Fruit fly (Drosophila melanogaster) whole organism, embryonic: ENCODE measurements around the gene CG32026.

Source experiments
- ATbp ChIP-seq: fragments of 200-800 bp; sonication (Bioruptor generic); optimal IDR thresholded peaks from 2 replicates; lab custom pipeline; 2017; ENCODE audit warnings: missing biosample characterization, mild to moderate bottlenecking, missing genetic modification characterization, missing genetic modification reagents
- Antp ChIP-seq: fragments of 200-800 bp; sonication (Bioruptor generic); optimal IDR thresholded peaks from 3 replicates; lab custom pipeline; 2016; ENCODE audit warnings: missing biosample characterization, missing genetic modification characterization
- C15 ChIP-seq: fragments of 200-800 bp; sonication (Bioruptor generic); IDR thresholded peaks from 3 replicates; pipeline ENCODE4 v1.3.6; 2022; ENCODE audit warnings: missing biosample characterization, missing genetic modification characterization
- CG10274 ChIP-seq: fragments of 200-800 bp; sonication (Bioruptor generic); optimal IDR thresholded peaks from 3 replicates; lab custom pipeline; 2017; ENCODE audit warnings: missing biosample characterization, mild to moderate bottlenecking, missing genetic modification characterization
- CG13894 ChIP-seq: fragments of 200-800 bp; sonication (Bioruptor generic); optimal IDR thresholded peaks from 3 replicates; lab custom pipeline; 2018; ENCODE audit warnings: missing biosample characterization, mild to moderate bottlenecking, missing genetic modification characterization, moderate library complexity
- CG14014 ChIP-seq: fragments of 200-800 bp; sonication (Bioruptor generic); IDR thresholded peaks from 2 replicates; pipeline ENCODE4 v1.3.6; 2022; ENCODE audit warnings: missing biosample characterization, missing genetic modification characterization
- CG14441 ChIP-seq: fragments of 200-800 bp; sonication (Bioruptor generic); IDR thresholded peaks from 2 replicates; pipeline ENCODE4 v1.3.6; 2022; ENCODE audit warnings: missing biosample characterization, missing genetic modification characterization
- CG16779 ChIP-seq: fragments of 200-800 bp; sonication (Bioruptor generic); IDR thresholded peaks from 2 replicates; pipeline ENCODE4 v1.3.6; 2022; ENCODE audit warnings: missing biosample characterization, missing genetic modification characterization
- CG17328 ChIP-seq: fragments of 200-800 bp; sonication (Bioruptor generic); IDR thresholded peaks from 2 replicates; pipeline ENCODE4 v1.3.6; 2022; ENCODE audit warnings: missing biosample characterization, missing genetic modification characterization
- CG18599 ChIP-seq: fragments of 200-800 bp; sonication (Bioruptor generic); optimal IDR thresholded peaks from 3 replicates; lab custom pipeline; 2017; ENCODE audit warnings: missing biosample characterization, missing genetic modification characterization, mild to moderate bottlenecking, moderate library complexity, missing genetic modification reagents
- CG30403 ChIP-seq: fragments of 200-800 bp; sonication (Bioruptor generic); optimal IDR thresholded peaks from 3 replicates; lab custom pipeline; 2016; ENCODE audit warnings: missing biosample characterization, missing genetic modification characterization
- CG3847 ChIP-seq: fragments of 200-800 bp; sonication (Bioruptor generic); IDR thresholded peaks from 2 replicates; pipeline ENCODE4 v1.3.6; 2022; ENCODE audit warnings: missing biosample characterization, missing genetic modification characterization
- CG4730 ChIP-seq: fragments of 200-800 bp; sonication (Bioruptor generic); IDR thresholded peaks from 2 replicates; pipeline ENCODE4 v1.3.6; 2022; ENCODE audit warnings: missing biosample characterization, missing genetic modification characterization
- CG6272 ChIP-seq: fragments of 200-800 bp; sonication (Bioruptor generic); IDR thresholded peaks from 2 replicates; pipeline ENCODE4 v1.3.6; 2022; ENCODE audit warnings: missing biosample characterization, missing genetic modification characterization
- CG6765 ChIP-seq: fragments of 200-800 bp; sonication (Bioruptor generic); optimal IDR thresholded peaks from 3 replicates; lab custom pipeline; 2017; ENCODE audit warnings: missing biosample characterization, mild to moderate bottlenecking, missing genetic modification characterization
- CG6791 ChIP-seq: fragments of 200-800 bp; sonication (Bioruptor generic); IDR thresholded peaks from 3 replicates; pipeline ENCODE4 v1.3.6; 2022; ENCODE audit warnings: missing biosample characterization, missing genetic modification characterization; ENCODE audit not compliant: partially characterized antibody
- CG8089 ChIP-seq: fragments of 200-800 bp; sonication (Bioruptor generic); optimal IDR thresholded peaks from 3 replicates; lab custom pipeline; 2016; ENCODE audit warnings: missing biosample characterization, missing genetic modification characterization
- CG9876 ChIP-seq: fragments of 200-800 bp; sonication (Bioruptor generic); optimal IDR thresholded peaks from 2 replicates; lab custom pipeline; 2016; ENCODE audit warnings: missing biosample characterization, missing genetic modification characterization
- CG9932 ChIP-seq: fragments of 200-800 bp; sonication (Bioruptor generic); IDR thresholded peaks from 2 replicates; pipeline ENCODE4 v1.3.6; 2022; ENCODE audit warnings: missing biosample characterization, missing genetic modification characterization
- GATAe ChIP-seq: fragments of 200-800 bp; sonication (Bioruptor generic); conservative IDR thresholded peaks from 2 replicates; pipeline ENCODE4 v1.3.6; 2022; ENCODE audit warnings: missing biosample characterization, missing genetic modification characterization
- Gsc ChIP-seq: fragments of 200-800 bp; sonication (Bioruptor generic); IDR thresholded peaks from 2 replicates; pipeline ENCODE4 v1.3.6; 2022; ENCODE audit warnings: missing biosample characterization, missing genetic modification characterization
- H15 ChIP-seq: fragments of 200-800 bp; sonication (Bioruptor generic); IDR thresholded peaks from 3 replicates; pipeline ENCODE4 v1.3.6; 2022; ENCODE audit warnings: missing biosample characterization, missing genetic modification characterization
- HmgZ ChIP-seq: fragments of 200-800 bp; sonication (Bioruptor generic); optimal IDR thresholded peaks from 2 replicates; lab custom pipeline; 2018; ENCODE audit warnings: missing biosample characterization, mild to moderate bottlenecking, missing genetic modification characterization
- Hr78 ChIP-seq, 2 experiments: fragments of 200-800 bp in 1 of 2; fragments of >200 bp in 1 of 2; sonication (Bioruptor generic) in 1 of 2; optimal IDR thresholded peaks; 2 replicates each; lab custom pipeline; 2017 to 2019; ENCODE audit warnings: missing biosample characterization in 2 of 2, missing genetic modification characterization in 2 of 2, mild to moderate bottlenecking in 1 of 2, moderate library complexity in 1 of 2
- Lpt ChIP-seq: fragments of >200 bp; optimal IDR thresholded peaks from 2 replicates; lab custom pipeline; 2018; ENCODE audit warnings: missing biosample characterization, missing genetic modification characterization
- MESR4 ChIP-seq: fragments of 200-800 bp; sonication (Bioruptor generic); optimal IDR thresholded peaks from 2 replicates; lab custom pipeline; 2018; ENCODE audit warnings: missing biosample characterization, mild to moderate bottlenecking, missing genetic modification characterization, moderate library complexity
- NC2α ChIP-seq: fragments of 200-800 bp; sonication (Bioruptor generic); optimal IDR thresholded peaks from 2 replicates; lab custom pipeline; 2016; ENCODE audit warnings: missing biosample characterization, missing genetic modification characterization
- Oaz ChIP-seq: fragments of 200-800 bp; sonication (Bioruptor generic); IDR thresholded peaks from 2 replicates; pipeline ENCODE4 v1.3.6; 2022; ENCODE audit warnings: missing biosample characterization, missing genetic modification characterization
- Oli ChIP-seq: fragments of 200-800 bp; sonication (Bioruptor generic); optimal IDR thresholded peaks from 2 replicates; lab custom pipeline; 2018; ENCODE audit warnings: missing biosample characterization, mild to moderate bottlenecking, missing genetic modification characterization, moderate library complexity
- Sry-δ ChIP-seq: fragments of 200-800 bp; sonication (Bioruptor generic); optimal IDR thresholded peaks from 2 replicates; lab custom pipeline; 2016; ENCODE audit warnings: missing biosample characterization, missing genetic modification characterization
- ash1 ChIP-seq: fragments of 200-800 bp; sonication (Bioruptor generic); optimal IDR thresholded peaks from 2 replicates; lab custom pipeline; 2018; ENCODE audit warnings: missing biosample characterization, mild to moderate bottlenecking, missing genetic modification characterization
- ato ChIP-seq: fragments of 200-800 bp; sonication (Bioruptor generic); IDR thresholded peaks from 2 replicates; pipeline ENCODE4 v1.3.6; 2022; ENCODE audit warnings: missing biosample characterization, missing genetic modification characterization; ENCODE audit not compliant: partially characterized antibody
- crp ChIP-seq, 2 experiments: fragments of 200-800 bp; sonication (Bioruptor generic); optimal IDR thresholded peaks; 2 replicates in 1 of 2; 3 replicates in 1 of 2; lab custom pipeline; 2017; ENCODE audit warnings: missing biosample characterization in 2 of 2, missing genetic modification characterization in 2 of 2, mild to moderate bottlenecking in 1 of 2, moderate library complexity in 1 of 2
- disco-r ChIP-seq: fragments of 200-800 bp; sonication (Bioruptor generic); optimal IDR thresholded peaks from 2 replicates; lab custom pipeline; 2016; ENCODE audit warnings: missing biosample characterization, missing genetic modification characterization
- dm ChIP-seq: fragments of 200-800 bp; sonication (Bioruptor generic); optimal IDR thresholded peaks from 3 replicates; lab custom pipeline; 2016; ENCODE audit warnings: missing biosample characterization, missing genetic modification characterization
- esg ChIP-seq: fragments of 200-800 bp; sonication (Bioruptor generic); conservative IDR thresholded peaks from 2 replicates; pipeline ENCODE4 v1.3.6; 2022; ENCODE audit warnings: missing biosample characterization, missing genetic modification characterization
- eyg ChIP-seq: fragments of 200-800 bp; sonication (Bioruptor generic); optimal IDR thresholded peaks from 3 replicates; lab custom pipeline; 2016; ENCODE audit warnings: missing biosample characterization, missing genetic modification characterization
- ftz-f1 ChIP-seq: fragments of 200-800 bp; sonication (Bioruptor generic); optimal IDR thresholded peaks from 2 replicates; lab custom pipeline; 2016; ENCODE audit warnings: missing biosample characterization, missing genetic modification characterization
- gcm ChIP-seq: fragments of 200-800 bp; sonication (Bioruptor generic); optimal IDR thresholded peaks from 2 replicates; lab custom pipeline; 2019; ENCODE audit warnings: missing biosample characterization, mild to moderate bottlenecking, missing genetic modification characterization, moderate library complexity
- klu ChIP-seq: fragments of 200-800 bp; sonication (Bioruptor generic); IDR thresholded peaks from 2 replicates; pipeline ENCODE4 v1.3.6; 2022; ENCODE audit warnings: missing biosample characterization, missing genetic modification characterization
- nau ChIP-seq: fragments of 200-800 bp; sonication (Bioruptor generic); optimal IDR thresholded peaks from 3 replicates; lab custom pipeline; 2017; ENCODE audit warnings: missing biosample characterization, mild to moderate bottlenecking, missing genetic modification characterization, missing genetic modification reagents
- odd ChIP-seq: fragments of 200-800 bp; sonication (Bioruptor generic); optimal IDR thresholded peaks from 2 replicates; lab custom pipeline; 2017; ENCODE audit warnings: missing biosample characterization, mild to moderate bottlenecking, missing genetic modification characterization
- p53 ChIP-seq: fragments of 200-800 bp; sonication (Bioruptor generic); optimal IDR thresholded peaks from 2 replicates; lab custom pipeline; 2016; ENCODE audit warnings: missing biosample characterization, missing genetic modification characterization
- pb ChIP-seq: fragments of 200-800 bp; sonication (Bioruptor generic); optimal IDR thresholded peaks from 3 replicates; lab custom pipeline; 2016; ENCODE audit warnings: missing biosample characterization, missing genetic modification characterization
- schlank ChIP-seq: fragments of 200-800 bp; sonication (Bioruptor generic); optimal IDR thresholded peaks from 2 replicates; lab custom pipeline; 2018; ENCODE audit warnings: missing biosample characterization, mild to moderate bottlenecking, missing genetic modification characterization
- sd ChIP-seq: fragments of 200-800 bp; sonication (Bioruptor generic); optimal IDR thresholded peaks from 3 replicates; lab custom pipeline; 2018; ENCODE audit warnings: missing biosample characterization, mild to moderate bottlenecking, missing genetic modification characterization, moderate library complexity
- vfl ChIP-seq: fragments of 200-800 bp; sonication (Bioruptor generic); optimal IDR thresholded peaks from 2 replicates; lab custom pipeline; 2016; ENCODE audit warnings: missing biosample characterization, missing genetic modification characterization
- vnd ChIP-seq: fragments of 200-800 bp; sonication (Bioruptor generic); IDR thresholded peaks from 3 replicates; pipeline ENCODE4 v1.3.6; 2022; ENCODE audit warnings: missing biosample characterization, missing genetic modification characterization; ENCODE audit not compliant: partially characterized antibody
- zen2 ChIP-seq: fragments of 200-800 bp; sonication (Bioruptor generic); IDR thresholded peaks from 3 replicates; pipeline ENCODE4 v1.3.6; 2022; ENCODE audit warnings: missing biosample characterization, missing genetic modification characterization; ENCODE audit not compliant: partially characterized antibody

The CG32026 gene

DNA sequence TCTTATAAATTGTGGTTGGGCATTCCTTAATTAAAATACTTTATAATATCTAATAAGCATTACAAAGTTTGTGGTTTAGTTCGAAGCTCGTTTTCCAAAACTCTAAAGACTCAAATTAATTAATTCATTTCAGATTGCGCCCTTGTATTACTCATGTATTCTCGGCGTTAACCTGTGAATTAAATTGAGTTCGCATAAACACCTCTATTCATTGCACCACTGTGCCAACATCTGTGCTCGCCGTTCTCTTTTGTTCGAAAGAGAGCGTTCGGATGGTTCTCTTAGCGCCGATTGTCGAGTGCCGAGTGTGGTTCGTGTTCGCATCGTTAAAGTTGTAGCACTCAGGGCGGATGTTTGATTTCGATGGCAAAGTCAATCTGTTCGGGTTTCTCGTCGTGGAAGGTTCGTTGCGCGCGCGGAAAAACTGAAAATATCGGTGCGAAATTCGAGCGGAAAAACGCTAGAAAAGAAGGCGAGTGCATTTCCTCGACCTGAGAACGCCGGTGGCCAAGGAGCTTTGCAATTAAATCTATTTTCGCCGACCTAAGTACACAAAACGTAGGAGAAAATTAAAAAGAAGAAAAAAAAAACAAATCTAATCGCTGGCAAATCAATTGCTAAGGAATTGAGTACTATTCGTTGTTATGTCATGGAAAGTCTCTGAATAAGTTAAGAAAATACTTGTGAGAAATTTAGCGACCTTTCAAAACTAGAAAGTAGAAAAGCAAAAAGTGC is 9.0 kb upstream of the CG32026 start, which contains the start of gene dally (continued):
- TF ChIP-seq nau (GFP tag; lab: Kevin White, UChicago) = peak; percentile 30
- TF ChIP-seq MESR4 (GFP tag; lab: Kevin White, UChicago) = no peak
- TF ChIP-seq Gsc = no peak
- no peak for TF ChIP-seq eyg (GFP tag; lab: Kevin White, UChicago)
- no peak for TF ChIP-seq Oaz (GFP tag; lab: Robert Waterston, UW)
- peak; percentile 64 for TF ChIP-seq CG13894 (tag; lab: Kevin White, UChicago)
- peak; percentile 35; the same call in 1 of the 2 replicates for TF ChIP-seq CG14014 (GFP tag; lab: Robert Waterston, UW)
- no peak for TF ChIP-seq vfl (GFP tag; lab: Kevin White, UChicago)
- TF ChIP-seq disco-r (GFP tag; lab: Kevin White, UChicago) = no peak
- 0 out of 2 replicates have a peak, but pooled peaks have one; percentile 20 for TF ChIP-seq CG16779 (GFP tag; lab: Robert Waterston, UW)
- no peak for TF ChIP-seq CG4730 (GFP tag; lab: Robert Waterston, UW)
- TF ChIP-seq HmgZ = peak; percentile 31
- no peak for TF ChIP-seq Sry-δ
- peak in 1 of 2 experiments; percentile 7 for TF ChIP-seq Hr78 (GFP tag; optimal IDR thresholded peaks at IDR 0.05; lab: Kevin White, UChicago)
- no peak for TF ChIP-seq GATAe (GFP tag; lab: Robert Waterston, UW)
- no peak for TF ChIP-seq CG10274 (GFP tag; lab: Kevin White, UChicago)
- 0 out of 3 replicates have a peak, but pooled peaks have one; percentile 6 for TF ChIP-seq vnd (GFP tag; lab: Robert Waterston, UW)
- TF ChIP-seq pb = peak; percentile 21
- no peak for TF ChIP-seq Antp (GFP tag; lab: Kevin White, UChicago)
- TF ChIP-seq ato (GFP tag; lab: Robert Waterston, UW) = 0 out of 2 replicates have a peak, but pooled peaks have one; percentile 43
- TF ChIP-seq odd = peak; percentile 44
- no peak; the same call in 1 of the 3 replicates for TF ChIP-seq CG6791 (GFP tag; lab: Robert Waterston, UW)
- peak; percentile 62; the same call in 1 of the 3 replicates for TF ChIP-seq zen2 (GFP tag; lab: Robert Waterston, UW)
- no peak for TF ChIP-seq klu (GFP tag; lab: Robert Waterston, UW)
- peak; percentile 41 for TF ChIP-seq CG9932 (GFP tag; lab: Robert Waterston, UW)
- TF ChIP-seq CG17328 (GFP tag; lab: Robert Waterston, UW) = no peak
- TF ChIP-seq ATbp (GFP tag; lab: Kevin White, UChicago) = no peak
- TF ChIP-seq CG30403 (GFP tag; lab: Kevin White, UChicago) = peak; percentile 12
- TF ChIP-seq CG18599 (GFP tag; lab: Kevin White, UChicago) = peak; percentile 45
- no peak for TF ChIP-seq dm
- TF ChIP-seq p53 (GFP tag; lab: Kevin White, UChicago) = no peak
- no peak for TF ChIP-seq Oli (tag; lab: Kevin White, UChicago)
- TF ChIP-seq schlank (tag; lab: Kevin White, UChicago) = no peak
- peak; percentile 34 for TF ChIP-seq gcm (GFP tag; lab: Kevin White, UChicago)
- TF ChIP-seq C15 (GFP tag; lab: Robert Waterston, UW) = no peak
- TF ChIP-seq CG6765 = peak; percentile 8
- TF ChIP-seq NC2α (GFP tag; lab: Kevin White, UChicago) = no peak
- TF ChIP-seq crp (GFP tag; optimal IDR thresholded peaks at IDR 0.05; lab: Kevin White, UChicago) = no peak
- no peak for TF ChIP-seq CG9876 (GFP tag; lab: Kevin White, UChicago)
- 0 out of 2 replicates have a peak, but pooled peaks have one; percentile 6 for TF ChIP-seq CG14441 (GFP tag; lab: Robert Waterston, UW)
- no peak for TF ChIP-seq CG6272 (GFP tag; lab: Robert Waterston, UW)
- no peak for TF ChIP-seq ash1 (GFP tag; lab: Kevin White, UChicago)
- no peak for TF ChIP-seq CG8089 (GFP tag; lab: Kevin White, UChicago)
- peak; percentile 44 for TF ChIP-seq ftz-f1 (GFP tag; lab: Kevin White, UChicago)
- no peak for TF ChIP-seq esg (GFP tag; lab: Robert Waterston, UW)
- peak; percentile 34 for TF ChIP-seq sd (tag; lab: Kevin White, UChicago)
- TF ChIP-seq Lpt (GFP tag; lab: Kevin White, UChicago) = no peak
- no peak for TF ChIP-seq H15 (GFP tag; lab: Robert Waterston, UW)
- no peak for TF ChIP-seq CG3847 (GFP tag; lab: Robert Waterston, UW)
